Fruit fly (Drosophila melanogaster) whole organism: ENCODE measurements around the gene mRpL19.

Experiments used
- CG8478 ChIP-seq: fragments of >200 bp; optimal IDR thresholded peaks from 2 replicates; lab custom pipeline; 2018; ENCODE audit warnings: inconsistent platforms
- Dll ChIP-seq: fragments of >200 bp; optimal IDR thresholded peaks from 2 replicates; lab custom pipeline; 2017
- EcR ChIP-seq, 2 experiments: fragments of >200 bp; optimal IDR thresholded peaks; 2 replicates each; lab custom pipeline; 2017; ENCODE audit warnings: missing biosample characterization in 2 of 2, missing genetic modification characterization in 2 of 2, missing genetic modification reagents in 2 of 2
- pan ChIP-seq: fragments of >200 bp; optimal IDR thresholded peaks from 2 replicates; lab custom pipeline; 2017
- psq ChIP-seq: fragments of >200 bp; optimal IDR thresholded peaks from 2 replicates; lab custom pipeline; 2017
- usp ChIP-seq: fragments of >200 bp; optimal IDR thresholded peaks from 2 replicates; lab custom pipeline; 2017; ENCODE audit warnings: missing biosample characterization, missing genetic modification characterization, mixed read lengths

DNA sequence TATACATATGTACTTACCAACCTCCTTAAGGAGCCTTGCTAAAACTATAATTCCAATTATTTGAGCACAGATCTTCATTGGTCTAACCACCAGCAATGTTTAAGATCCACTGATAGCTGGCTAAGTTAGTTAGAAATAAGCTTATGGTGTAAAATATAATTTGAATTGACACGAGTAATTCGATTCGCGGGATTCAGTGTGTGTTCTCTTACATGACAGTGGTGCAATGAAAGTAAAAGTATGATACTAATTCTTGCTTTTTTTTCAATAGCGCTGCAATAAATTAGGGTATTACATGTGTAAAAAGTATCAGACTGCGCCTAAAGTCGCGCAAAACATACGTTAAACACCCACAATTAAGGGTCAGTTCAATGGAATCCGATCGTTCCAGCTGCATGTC is 6.0 kb downstream of the mRpL19 start, which contains the start of gene CG33325:
- TF ChIP-seq usp (GFP tag; lab: Kevin White, UChicago) = no peak
- no peak for TF ChIP-seq EcR (GFP tag; optimal IDR thresholded peaks at IDR 0.05; lab: Kevin White, UChicago)
- no peak for TF ChIP-seq CG8478 (lab: Kevin White, UChicago)
- no peak for TF ChIP-seq psq (lab: Kevin White, UChicago)
- TF ChIP-seq pan = no peak
- no peak for TF ChIP-seq Dll
